Worm (Caenorhabditis elegans) whole organism, mixed stage, embryonic: ENCODE data around the gene srw-138.
"Not testable (repeated sequence)": the region's sequence is repeated elsewhere in the genome, so short reads cannot be mapped to it uniquely, and the experiment has no call there.

Source experiments
- M03D4.4 ChIP-seq: sonication (generic microtip); optimal IDR thresholded peaks from 2 replicates; lab custom pipeline; 2017; ENCODE audit warnings: mild to moderate bottlenecking, missing genetic modification characterization, missing compliant biosample characterization
- bed-3 ChIP-seq: fragments of 200-800 bp; sonication (Bioruptor generic); optimal IDR thresholded peaks from 3 replicates; lab custom pipeline; 2018; ENCODE audit warnings: mild to moderate bottlenecking, missing genetic modification characterization, moderate library complexity, missing compliant biosample characterization
- ceh-39 ChIP-seq: fragments of 150-350 bp; optimal IDR thresholded peaks from 2 replicates; lab custom pipeline; 2014; ENCODE audit warnings: missing biosample characterization, missing genetic modification characterization
- ceh-43 ChIP-seq: fragments of 200-800 bp; sonication (Bioruptor generic); optimal IDR thresholded peaks from 2 replicates; lab custom pipeline; 2018; ENCODE audit warnings: mild to moderate bottlenecking, missing genetic modification characterization, moderate library complexity, missing compliant biosample characterization
- ceh-83 ChIP-seq: fragments of 200-800 bp; sonication (Bioruptor generic); optimal IDR thresholded peaks from 2 replicates; lab custom pipeline; 2018; ENCODE audit warnings: mild to moderate bottlenecking, missing genetic modification characterization, missing compliant biosample characterization
- ces-1 ChIP-seq: fragments of 150-350 bp; optimal IDR thresholded peaks from 2 replicates; lab custom pipeline; 2014; ENCODE audit warnings: missing biosample characterization, missing genetic modification reagents, missing genetic modification characterization
- drap-1 ChIP-seq: fragments of 200-800 bp; sonication (Bioruptor generic); optimal IDR thresholded peaks from 3 replicates; lab custom pipeline; 2018; ENCODE audit warnings: mild to moderate bottlenecking, missing genetic modification characterization, missing compliant biosample characterization
- elt-1 ChIP-seq: sonication (generic microtip); optimal IDR thresholded peaks from 2 replicates; lab custom pipeline; 2017; ENCODE audit warnings: missing genetic modification characterization, mild to moderate bottlenecking, missing compliant biosample characterization, antibody characterized with exemption, moderate library complexity, borderline replicate concordance; ENCODE audit not compliant: insufficient read depth
- elt-3 ChIP-seq: fragments of 150-350 bp; optimal IDR thresholded peaks from 2 replicates; lab custom pipeline; 2014; ENCODE audit warnings: missing biosample characterization, missing genetic modification characterization
- flh-1 ChIP-seq: fragments of 200-800 bp; sonication (Bioruptor generic); optimal IDR thresholded peaks from 2 replicates; lab custom pipeline; 2018; ENCODE audit warnings: mild to moderate bottlenecking, missing genetic modification characterization, moderate library complexity, missing compliant biosample characterization
- ham-2 ChIP-seq: fragments of 200-800 bp; sonication (Bioruptor generic); optimal IDR thresholded peaks from 2 replicates; lab custom pipeline; 2018; ENCODE audit warnings: mild to moderate bottlenecking, missing genetic modification characterization, missing compliant biosample characterization
- hlh-1 ChIP-seq: fragments of 150-350 bp; optimal IDR thresholded peaks from 2 replicates; lab custom pipeline; 2014; ENCODE audit warnings: missing biosample characterization, missing genetic modification reagents, missing genetic modification characterization
- lin-13 ChIP-seq: fragments of 150-350 bp; optimal IDR thresholded peaks from 2 replicates; lab custom pipeline; 2014; ENCODE audit warnings: missing biosample characterization, missing genetic modification characterization
- lin-32 ChIP-seq: fragments of 200-800 bp; sonication (Bioruptor generic); optimal IDR thresholded peaks from 2 replicates; lab custom pipeline; 2018; ENCODE audit warnings: mild to moderate bottlenecking, missing genetic modification characterization, missing compliant biosample characterization
- lsy-2 ChIP-seq: fragments of 150-350 bp; optimal IDR thresholded peaks from 2 replicates; lab custom pipeline; 2014; ENCODE audit warnings: missing biosample characterization, missing genetic modification characterization
- mab-5 ChIP-seq: fragments of 150-350 bp; optimal IDR thresholded peaks from 2 replicates; lab custom pipeline; 2014; ENCODE audit warnings: missing biosample characterization, missing genetic modification characterization
- mep-1 ChIP-seq: fragments of 150-350 bp; optimal IDR thresholded peaks from 2 replicates; lab custom pipeline; 2017; ENCODE audit warnings: missing biosample characterization, missing genetic modification reagents, missing genetic modification characterization, inconsistent platforms
- mls-2 ChIP-seq: sonication (generic microtip); optimal IDR thresholded peaks from 2 replicates; lab custom pipeline; 2016; ENCODE audit warnings: mild to moderate bottlenecking, missing genetic modification characterization, moderate library complexity, missing compliant biosample characterization
- nhr-12 ChIP-seq: fragments of 150-350 bp; optimal IDR thresholded peaks from 2 replicates; lab custom pipeline; 2014; ENCODE audit warnings: missing biosample characterization, missing genetic modification characterization
- nhr-2 ChIP-seq: fragments of 150-350 bp; optimal IDR thresholded peaks from 2 replicates; lab custom pipeline; 2014; ENCODE audit warnings: missing biosample characterization, missing genetic modification characterization
- nhr-237 ChIP-seq: fragments of 150-350 bp; optimal IDR thresholded peaks from 2 replicates; lab custom pipeline; 2014; ENCODE audit warnings: missing biosample characterization, missing genetic modification characterization
- nhr-76 ChIP-seq: sonication (generic microtip); optimal IDR thresholded peaks from 2 replicates; lab custom pipeline; 2017; ENCODE audit warnings: missing biosample characterization, missing genetic modification characterization
- pha-4 ChIP-seq: fragments of 150-350 bp; optimal IDR thresholded peaks from 2 replicates; lab custom pipeline; 2018; ENCODE audit warnings: missing biosample characterization, missing genetic modification reagents, missing genetic modification characterization
- sem-2 ChIP-seq: fragments of 200-800 bp; sonication (Bioruptor generic); optimal IDR thresholded peaks from 2 replicates; lab custom pipeline; 2018; ENCODE audit warnings: mild to moderate bottlenecking, missing genetic modification characterization, missing compliant biosample characterization
- snpc-4 ChIP-seq: fragments of 150-350 bp; optimal IDR thresholded peaks from 2 replicates; lab custom pipeline; 2014; ENCODE audit warnings: missing biosample characterization, missing genetic modification characterization
- sptf-1 ChIP-seq: sonication (generic microtip); optimal IDR thresholded peaks from 2 replicates; lab custom pipeline; 2017; ENCODE audit warnings: mild to moderate bottlenecking, missing genetic modification characterization, moderate library complexity, missing compliant biosample characterization
- tbx-8 ChIP-seq: fragments of 200-800 bp; sonication (Bioruptor generic); optimal IDR thresholded peaks from 2 replicates; lab custom pipeline; 2018; ENCODE audit warnings: mild to moderate bottlenecking, missing genetic modification characterization, moderate library complexity, missing compliant biosample characterization
- unc-120 ChIP-seq: sonication (generic microtip); optimal IDR thresholded peaks from 2 replicates; lab custom pipeline; 2017; ENCODE audit warnings: missing genetic modification characterization, missing compliant biosample characterization; ENCODE audit not compliant: poor library complexity, severe bottlenecking
- unc-39 ChIP-seq: fragments of 150-350 bp; optimal IDR thresholded peaks from 2 replicates; lab custom pipeline; 2014; ENCODE audit warnings: missing biosample characterization, missing genetic modification characterization
- unc-62 ChIP-seq: fragments of 150-350 bp; optimal IDR thresholded peaks from 2 replicates; lab custom pipeline; 2014; ENCODE audit warnings: missing biosample characterization, missing genetic modification reagents, missing genetic modification characterization
- zip-8 ChIP-seq: fragments of 150-350 bp; optimal IDR thresholded peaks from 2 replicates; lab custom pipeline; 2014; ENCODE audit warnings: missing biosample characterization, missing genetic modification characterization
- ztf-11 ChIP-seq: fragments of 150-350 bp; optimal IDR thresholded peaks from 2 replicates; lab custom pipeline; 2014; ENCODE audit warnings: missing biosample characterization, missing genetic modification characterization

Gene srw-138

DNA sequence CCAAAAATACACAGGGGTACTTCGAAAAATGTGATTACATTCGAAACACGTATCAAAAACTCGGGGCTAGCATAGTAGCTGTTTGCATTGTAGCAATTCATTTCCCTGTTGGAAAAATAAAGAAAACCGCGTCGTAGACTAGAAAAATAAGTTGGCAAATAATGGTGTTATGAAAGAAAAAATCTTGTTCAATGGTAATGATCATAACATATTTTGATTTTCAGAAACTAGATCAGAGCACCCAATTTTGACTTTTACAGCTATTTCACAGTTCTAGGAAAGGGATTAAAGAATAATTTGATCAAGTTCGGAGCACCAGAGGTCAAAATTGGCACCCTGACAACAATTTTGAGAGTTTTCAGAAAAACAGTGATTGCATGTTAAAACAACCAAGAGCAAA is 7.5 kb downstream of the srw-138 start, which contains the start of gene srh-248:
TSS of gene srh-248 (minus strand) at position 101 of the 400 bp plus-strand sequence.
- TF ChIP-seq lin-32; zip-8 (tag; lab: Kevin White, UChicago); drap-1 (GFP tag; lab: Kevin White, UChicago): not testable (repeated sequence)

DNA sequence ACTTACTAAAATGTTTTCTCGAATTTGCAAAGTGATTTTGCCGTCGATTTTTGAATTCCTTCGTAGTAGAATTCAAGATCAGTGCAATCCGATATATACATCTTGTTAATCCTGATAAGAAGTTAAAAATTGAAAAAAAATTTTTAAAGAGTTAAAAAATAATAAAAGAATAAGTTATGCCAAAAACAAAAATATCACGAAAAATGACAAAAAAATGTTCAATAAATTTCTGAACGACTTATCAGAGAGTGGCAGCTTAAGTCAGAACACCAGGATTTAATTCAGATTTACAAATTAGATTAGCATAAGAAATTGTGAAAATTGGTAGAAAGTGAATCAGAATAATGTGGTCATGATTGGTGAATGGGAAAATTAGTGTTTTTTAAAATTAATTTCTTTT is 10.8 kb downstream of the srw-138 start, which contains the start of gene srw-122:
TSS of gene srw-122 (minus strand) at position 101 of the 400 bp plus-strand sequence.
- not testable (repeated sequence) for TF ChIP-seq ham-2 (GFP tag; lab: Kevin White, UChicago); ztf-11 (tag; lab: Kevin White, UChicago); sem-2

DNA sequence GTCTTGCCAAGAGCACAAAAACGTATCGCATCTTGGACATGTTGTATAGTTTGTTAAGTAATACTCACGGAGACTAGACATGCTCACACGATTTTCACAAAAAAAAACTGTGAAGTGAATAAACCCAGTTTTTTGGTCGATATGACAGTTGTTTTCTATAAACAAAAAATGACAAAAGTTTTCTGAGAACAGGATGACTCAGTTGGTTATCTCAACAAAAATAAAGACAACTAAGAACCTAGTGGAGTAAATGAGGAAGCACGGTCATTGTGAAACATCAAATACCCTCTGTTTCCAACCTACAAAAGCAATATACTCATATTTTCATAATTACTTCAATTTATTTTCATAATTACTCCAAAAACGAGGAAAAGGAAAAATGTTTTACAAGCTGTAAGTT is 17.3 kb downstream of the srw-138 start, which contains the start of gene srh-87:
TSS of gene srh-87 (minus strand) at position 101 of the 400 bp plus-strand sequence.
- TF ChIP-seq nhr-2 (tag; lab: Kevin White, UChicago), result no peak
- no peak for TF ChIP-seq ces-1 (GFP tag; lab: Kevin White, UChicago)
- TF ChIP-seq lsy-2 (tag; lab: Kevin White, UChicago), result no peak
- no peak for TF ChIP-seq elt-3 (tag; lab: Kevin White, UChicago)
- no peak for TF ChIP-seq bed-3 (GFP tag; lab: Kevin White, UChicago)
- no peak for TF ChIP-seq tbx-8 (GFP tag; lab: Kevin White, UChicago)
- TF ChIP-seq elt-1, result no peak
- no peak for TF ChIP-seq snpc-4 (tag; lab: Kevin White, UChicago)
- TF ChIP-seq drap-1 (GFP tag; lab: Kevin White, UChicago), result no peak
- no peak for TF ChIP-seq ham-2 (GFP tag; lab: Kevin White, UChicago)
- TF ChIP-seq mep-1 (tag; lab: Kevin White, UChicago), result no peak
- TF ChIP-seq nhr-76 (tag; lab: Kevin White, UChicago), result no peak
- no peak for TF ChIP-seq unc-62 (GFP tag; lab: Kevin White, UChicago)
- TF ChIP-seq pha-4 (tag; lab: Kevin White, UChicago), result no peak

DNA sequence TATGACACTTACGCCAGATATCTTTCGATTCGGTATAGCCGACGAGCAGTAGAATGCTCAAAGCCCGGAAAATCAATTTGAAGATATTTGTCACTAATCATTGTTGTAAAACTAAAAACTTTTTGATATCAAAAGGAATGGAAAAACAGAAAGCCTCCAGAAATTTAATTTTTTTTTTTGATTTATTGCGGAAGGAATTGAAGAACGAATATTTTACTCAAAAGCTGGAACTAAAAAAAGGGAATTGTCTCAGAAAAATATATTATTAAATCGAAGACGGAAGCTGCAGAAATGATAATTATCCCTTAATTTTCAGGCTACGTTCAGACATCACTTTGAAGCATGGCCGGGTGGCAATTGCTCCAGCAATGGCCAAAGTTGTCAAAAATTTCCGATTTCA is 19.0 kb downstream of the srw-138 start, which contains the start of gene srw-137:
TSS of gene srw-137 (minus strand) at position 101 of the 400 bp plus-strand sequence.
- no peak for TF ChIP-seq unc-39 (tag; lab: Kevin White, UChicago)
- TF ChIP-seq bed-3 (GFP tag; lab: Kevin White, UChicago), result no peak
- TF ChIP-seq flh-1 (GFP tag; lab: Kevin White, UChicago), result no peak
- no peak for TF ChIP-seq ceh-39 (tag; lab: Kevin White, UChicago)
- no peak for TF ChIP-seq nhr-12
- TF ChIP-seq unc-62 (GFP tag; lab: Kevin White, UChicago), result no peak
- TF ChIP-seq ceh-43 (GFP tag; lab: Kevin White, UChicago), result no peak
- no peak for TF ChIP-seq ceh-83
- TF ChIP-seq sem-2, result no peak
- TF ChIP-seq zip-8 (tag; lab: Kevin White, UChicago), result no peak
- TF ChIP-seq ham-2 (GFP tag; lab: Kevin White, UChicago), result no peak
- no peak for TF ChIP-seq unc-120
- no peak for TF ChIP-seq hlh-1 (tag; lab: Kevin White, UChicago)
- TF ChIP-seq sptf-1, result no peak
- TF ChIP-seq mls-2 (tag; lab: Kevin White, UChicago), result no peak
- TF ChIP-seq mep-1 (tag; lab: Kevin White, UChicago), result no peak
- TF ChIP-seq snpc-4 (tag; lab: Kevin White, UChicago), result no peak
- TF ChIP-seq lin-13, result no peak
- no peak for TF ChIP-seq tbx-8 (GFP tag; lab: Kevin White, UChicago)
- no peak for TF ChIP-seq elt-3 (tag; lab: Kevin White, UChicago)

ce11 chrV:2942247-2942646 is 20.6 kb downstream of the srw-138 start:
- no peak for TF ChIP-seq nhr-76 (tag; lab: Kevin White, UChicago)
- no peak for TF ChIP-seq ceh-43 (GFP tag; lab: Kevin White, UChicago)
- no peak for TF ChIP-seq lin-32
- TF ChIP-seq lin-13, result no peak
- no peak for TF ChIP-seq unc-62 (GFP tag; lab: Kevin White, UChicago)
- TF ChIP-seq mep-1 (tag; lab: Kevin White, UChicago), result no peak
- TF ChIP-seq flh-1 (GFP tag; lab: Kevin White, UChicago), result no peak
- TF ChIP-seq nhr-237 (tag; lab: Kevin White, UChicago), result no peak
- TF ChIP-seq M03D4.4 (tag; lab: Kevin White, UChicago), result no peak
- no peak for TF ChIP-seq mab-5 (tag; lab: Kevin White, UChicago)
- TF ChIP-seq, all 35 proteins: peak for 0
